Worm (Caenorhabditis elegans): ENCODE data around the gene tag-151.

- TF ChIP-seq skn-1 (tag; optimal IDR thresholded peaks at IDR 0.05) (no peak), lin-13 (GFP tag; optimal IDR thresholded peaks at IDR 0.05) (no peak), ama-1 (optimal IDR thresholded peaks at IDR 0.05) (no peak), ZK546.5 (tag; optimal IDR thresholded peaks at IDR 0.05) (no peak), lin-11 (tag; optimal IDR thresholded peaks at IDR 0.05) (no peak), egl-27 (tag; optimal IDR thresholded peaks at IDR 0.05) (no peak), dmd-4 (tag; optimal IDR thresholded peaks at IDR 0.05) (no peak)
These were observed 16.9 kb upstream of the tag-151 start, which contains the start of gene F10G7.5 for ce11 chrII:4693129-4693528.

Measured in whole organism, L2 larva.